Fruit fly (Drosophila melanogaster) whole organism, prepupa: ENCODE measurements around the gene Muc14A.
A peak's percentile ranks its signal among the peaks of the same experiment; 100 is the strongest.

ENCODE experiments used
- Blimp-1 ChIP-seq: fragments of 200-800 bp; sonication (Bioruptor generic); optimal IDR thresholded peaks from 3 replicates; lab custom pipeline; 2017; ENCODE audit warnings: missing biosample characterization, missing genetic modification characterization, mild to moderate bottlenecking, moderate library complexity, missing genetic modification reagents
- CG10631 ChIP-seq: fragments of 200-800 bp; sonication (Bioruptor generic); optimal IDR thresholded peaks from 2 replicates; lab custom pipeline; 2016; ENCODE audit warnings: missing biosample characterization, missing genetic modification characterization
- CG10669 ChIP-seq: fragments of 200-800 bp; sonication (Bioruptor generic); optimal IDR thresholded peaks from 3 replicates; lab custom pipeline; 2018; ENCODE audit warnings: missing biosample characterization, mild to moderate bottlenecking, missing genetic modification characterization, moderate library complexity
- CG11294 ChIP-seq: fragments of 200-800 bp; sonication (Bioruptor generic); IDR thresholded peaks from 2 replicates; pipeline ENCODE4 v1.3.6; 2022; ENCODE audit warnings: missing biosample characterization, missing genetic modification characterization
- CG11762 ChIP-seq: fragments of 200-800 bp; sonication (Bioruptor generic); optimal IDR thresholded peaks from 3 replicates; lab custom pipeline; 2016; ENCODE audit warnings: missing biosample characterization, missing genetic modification characterization; ENCODE audit not compliant: insufficient read depth
- CG11902 ChIP-seq: fragments of 200-800 bp; sonication (Bioruptor generic); optimal IDR thresholded peaks from 3 replicates; lab custom pipeline; 2016; ENCODE audit warnings: missing biosample characterization, missing genetic modification characterization
- CG1621 ChIP-seq: fragments of 200-800 bp; sonication (Bioruptor generic); optimal IDR thresholded peaks from 3 replicates; lab custom pipeline; 2018; ENCODE audit warnings: missing biosample characterization, mild to moderate bottlenecking, missing genetic modification characterization
- CG3032 ChIP-seq: fragments of 200-800 bp; optimal IDR thresholded peaks from 2 replicates; lab custom pipeline; 2019; ENCODE audit warnings: missing biosample characterization, mild to moderate bottlenecking, missing genetic modification characterization, moderate library complexity
- CG31627 ChIP-seq: fragments of 200-800 bp; sonication (Bioruptor generic); optimal IDR thresholded peaks from 3 replicates; lab custom pipeline; 2016; ENCODE audit warnings: missing biosample characterization, missing genetic modification characterization
- CG34406 ChIP-seq: fragments of 200-800 bp; sonication (Bioruptor generic); optimal IDR thresholded peaks from 3 replicates; lab custom pipeline; 2016; ENCODE audit warnings: missing biosample characterization, missing genetic modification characterization
- CG3919 ChIP-seq: fragments of 200-800 bp; sonication (Bioruptor generic); optimal IDR thresholded peaks from 3 replicates; lab custom pipeline; 2016; ENCODE audit warnings: missing biosample characterization, missing genetic modification characterization
- CG6163 ChIP-seq: fragments of 200-800 bp; sonication (Bioruptor generic); IDR thresholded peaks from 3 replicates; pipeline ENCODE4 v1.3.6; 2022; ENCODE audit warnings: missing biosample characterization, missing genetic modification characterization
- CG6276 ChIP-seq: fragments of 200-800 bp; sonication (Bioruptor generic); optimal IDR thresholded peaks from 2 replicates; lab custom pipeline; 2017; ENCODE audit warnings: missing biosample characterization, mild to moderate bottlenecking, missing genetic modification characterization
- CG6792 ChIP-seq: fragments of 200-800 bp; sonication (Bioruptor generic); optimal IDR thresholded peaks from 3 replicates; lab custom pipeline; 2016; ENCODE audit warnings: missing biosample characterization, missing genetic modification characterization
- CG6808 ChIP-seq: fragments of 200-800 bp; sonication (Bioruptor generic); optimal IDR thresholded peaks from 3 replicates; lab custom pipeline; 2017; ENCODE audit warnings: missing biosample characterization, missing genetic modification characterization, mild to moderate bottlenecking, moderate library complexity, missing genetic modification reagents
- CG6854 ChIP-seq: fragments of 200-800 bp; sonication (Bioruptor generic); optimal IDR thresholded peaks from 2 replicates; lab custom pipeline; 2017; ENCODE audit warnings: missing biosample characterization, mild to moderate bottlenecking, missing genetic modification characterization
- CG8119 ChIP-seq: fragments of 200-800 bp; sonication (Bioruptor generic); IDR thresholded peaks from 3 replicates; pipeline ENCODE4 v1.3.6; 2022; ENCODE audit warnings: missing biosample characterization, missing genetic modification characterization
- CG8319 ChIP-seq: fragments of 200-800 bp; sonication (Bioruptor generic); optimal IDR thresholded peaks from 3 replicates; lab custom pipeline; 2016; ENCODE audit warnings: missing biosample characterization, missing genetic modification characterization
- Eip93F ChIP-seq: fragments of 200-800 bp; sonication (Bioruptor generic); optimal IDR thresholded peaks from 2 replicates; lab custom pipeline; 2016; ENCODE audit warnings: missing biosample characterization, mild to moderate bottlenecking, missing genetic modification characterization
- Ets21C ChIP-seq: fragments of 200-800 bp; sonication (Bioruptor generic); optimal IDR thresholded peaks from 3 replicates; lab custom pipeline; 2016; ENCODE audit warnings: missing biosample characterization, missing genetic modification characterization
- Ets96B ChIP-seq: fragments of 200-800 bp; optimal IDR thresholded peaks from 2 replicates; lab custom pipeline; 2019; ENCODE audit warnings: missing biosample characterization, mild to moderate bottlenecking, missing genetic modification characterization, moderate library complexity
- Gug ChIP-seq: fragments of 200-800 bp; sonication (Bioruptor generic); IDR thresholded peaks from 2 replicates; pipeline ENCODE4 v1.3.6; 2022; ENCODE audit warnings: missing biosample characterization, missing genetic modification characterization
- Hr38 ChIP-seq: sonication (Bioruptor generic); optimal IDR thresholded peaks from 2 replicates; lab custom pipeline; 2016; ENCODE audit warnings: missing biosample characterization, missing genetic modification characterization
- Hr39 ChIP-seq: fragments of 200-800 bp; sonication (Bioruptor generic); optimal IDR thresholded peaks from 2 replicates; lab custom pipeline; 2016; ENCODE audit warnings: missing biosample characterization, missing genetic modification characterization
- Hr4 ChIP-seq: fragments of 200-800 bp; sonication (Bioruptor generic); optimal IDR thresholded peaks from 3 replicates; lab custom pipeline; 2016; ENCODE audit warnings: missing biosample characterization, missing genetic modification characterization
- Lpt ChIP-seq: fragments of 200-800 bp; sonication (Bioruptor generic); optimal IDR thresholded peaks from 3 replicates; lab custom pipeline; 2016; ENCODE audit warnings: missing biosample characterization, missing genetic modification characterization
- Met ChIP-seq: fragments of 200-800 bp; sonication (Bioruptor generic); optimal IDR thresholded peaks from 3 replicates; lab custom pipeline; 2016; ENCODE audit warnings: missing biosample characterization, missing genetic modification characterization
- Smox ChIP-seq: fragments of 200-800 bp; sonication (Bioruptor generic); optimal IDR thresholded peaks from 3 replicates; lab custom pipeline; 2016; ENCODE audit warnings: missing biosample characterization, missing genetic modification characterization
- Sox102F ChIP-seq: fragments of 200-800 bp; sonication (Bioruptor generic); optimal IDR thresholded peaks from 2 replicates; lab custom pipeline; 2016; ENCODE audit warnings: missing biosample characterization, mild to moderate bottlenecking, missing genetic modification characterization
- Sox14 ChIP-seq: fragments of 200-800 bp; sonication (Bioruptor generic); optimal IDR thresholded peaks from 3 replicates; lab custom pipeline; 2016; ENCODE audit warnings: missing biosample characterization, missing genetic modification characterization
- Sox15 ChIP-seq: fragments of 200-800 bp; sonication (Bioruptor generic); optimal IDR thresholded peaks from 3 replicates; lab custom pipeline; 2016; ENCODE audit warnings: missing biosample characterization, missing genetic modification characterization
- dac ChIP-seq: fragments of 200-800 bp; sonication (Bioruptor generic); optimal IDR thresholded peaks from 2 replicates; lab custom pipeline; 2017; ENCODE audit warnings: missing biosample characterization, mild to moderate bottlenecking, missing genetic modification characterization
- dsx ChIP-seq: fragments of 200-800 bp; optimal IDR thresholded peaks from 3 replicates; lab custom pipeline; 2019; ENCODE audit warnings: missing biosample characterization, mild to moderate bottlenecking, missing genetic modification characterization, moderate library complexity; ENCODE audit not compliant: poor library complexity, severe bottlenecking
- esn ChIP-seq: fragments of 200-800 bp; sonication (Bioruptor generic); optimal IDR thresholded peaks from 2 replicates; lab custom pipeline; 2016; ENCODE audit warnings: missing biosample characterization, mild to moderate bottlenecking, missing genetic modification characterization, moderate library complexity
- fd59A ChIP-seq: fragments of 200-800 bp; sonication (Bioruptor generic); optimal IDR thresholded peaks from 2 replicates; lab custom pipeline; 2017; ENCODE audit warnings: missing biosample characterization, mild to moderate bottlenecking, missing genetic modification characterization, missing genetic modification reagents
- fkh ChIP-seq: fragments of 200-800 bp; sonication (Bioruptor generic); optimal IDR thresholded peaks from 3 replicates; lab custom pipeline; 2017; ENCODE audit warnings: missing biosample characterization, mild to moderate bottlenecking, missing genetic modification characterization, moderate library complexity
- lz ChIP-seq: fragments of 200-800 bp; sonication (Bioruptor generic); optimal IDR thresholded peaks from 3 replicates; lab custom pipeline; 2016; ENCODE audit warnings: missing biosample characterization, missing genetic modification characterization
- net ChIP-seq: fragments of 200-800 bp; sonication (Bioruptor generic); optimal IDR thresholded peaks from 3 replicates; lab custom pipeline; 2016; ENCODE audit warnings: missing biosample characterization, missing genetic modification characterization
- pdm3 ChIP-seq: fragments of 200-800 bp; sonication (Bioruptor generic); optimal IDR thresholded peaks from 3 replicates; lab custom pipeline; 2016; ENCODE audit warnings: missing biosample characterization, missing genetic modification characterization
- spab ChIP-seq: fragments of 200-800 bp; sonication (Bioruptor generic); optimal IDR thresholded peaks from 2 replicates; lab custom pipeline; 2017; ENCODE audit warnings: missing biosample characterization, mild to moderate bottlenecking, missing genetic modification characterization, missing genetic modification reagents
- ss ChIP-seq, 2 experiments: fragments of 200-800 bp; sonication (Bioruptor generic); optimal IDR thresholded peaks; 2 replicates in 1 of 2; 3 replicates in 1 of 2; lab custom pipeline; 2017 to 2018; ENCODE audit warnings: mild to moderate bottlenecking in 2 of 2, missing biosample characterization in 2 of 2, missing genetic modification characterization in 2 of 2, moderate library complexity in 1 of 2
- topi ChIP-seq: fragments of 200-800 bp; sonication (Bioruptor generic); optimal IDR thresholded peaks from 3 replicates; lab custom pipeline; 2016; ENCODE audit warnings: missing biosample characterization, missing genetic modification characterization
- vri ChIP-seq: fragments of 200-800 bp; sonication (Bioruptor generic); optimal IDR thresholded peaks from 3 replicates; lab custom pipeline; 2016; ENCODE audit warnings: missing biosample characterization, mild to moderate bottlenecking, missing genetic modification characterization

The Muc14A gene

DNA sequence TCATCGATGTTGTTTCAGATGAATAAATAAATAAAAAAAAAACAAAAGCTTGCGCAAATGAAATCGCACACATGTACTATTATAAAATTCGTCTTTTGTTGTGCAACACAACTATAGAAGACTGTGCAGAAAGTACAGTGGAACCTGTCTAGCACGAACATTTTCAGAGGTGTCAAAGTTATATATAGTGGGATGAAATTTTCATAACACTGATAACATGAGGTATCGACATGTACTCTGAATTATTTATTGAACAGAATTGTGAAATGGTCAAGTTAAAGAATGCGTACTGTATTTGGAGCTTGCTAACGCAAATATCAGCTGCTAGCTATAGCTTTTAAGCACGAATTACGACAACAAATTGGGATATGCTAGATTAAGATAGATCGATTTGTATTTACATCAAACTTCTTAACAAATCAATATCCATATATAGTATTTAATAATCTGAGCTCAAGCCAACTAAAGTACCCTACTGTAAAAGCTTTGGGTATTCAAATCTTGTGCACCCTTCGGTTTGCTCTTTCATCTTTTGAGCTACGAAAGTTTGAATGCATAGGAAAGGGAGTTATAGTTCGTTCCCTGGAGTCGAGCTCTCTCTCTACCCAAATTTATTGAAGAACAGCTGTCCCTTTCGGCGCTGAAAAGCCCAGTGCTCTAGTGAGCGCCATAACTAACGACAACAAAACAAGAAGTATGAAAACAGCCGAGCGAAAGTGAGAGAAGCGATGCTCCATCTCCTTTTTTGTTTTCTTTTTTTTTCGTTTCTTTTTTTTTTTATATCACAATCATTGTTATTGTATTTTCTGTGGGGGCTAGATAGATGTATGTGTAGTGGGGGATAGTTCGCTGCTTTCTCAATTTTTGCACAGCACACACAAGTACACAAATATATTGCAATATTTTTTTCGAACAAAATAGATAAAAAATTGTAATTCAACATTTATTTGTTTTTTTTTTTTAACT, 81.5 kb downstream of the Muc14A start (continued):
- peak; percentile 16 for TF ChIP-seq Blimp-1 (GFP tag; lab: Kevin White, UChicago)
- TF ChIP-seq dsx (GFP tag; lab: Kevin White, UChicago): peak; percentile 10
- TF ChIP-seq lz (GFP tag; lab: Kevin White, UChicago): peak; percentile 75
- peak; percentile 67 for TF ChIP-seq topi (GFP tag; lab: Kevin White, UChicago)
- peak; percentile 88 for TF ChIP-seq CG11294 (GFP tag; lab: Robert Waterston, UW)
- TF ChIP-seq spab: no peak
- peak; percentile 73 for TF ChIP-seq Met (GFP tag; lab: Kevin White, UChicago)
- peak in 1 of 2 experiments; percentile 11 for TF ChIP-seq ss (GFP tag; optimal IDR thresholded peaks at IDR 0.05; lab: Kevin White, UChicago)
- peak; percentile 63 for TF ChIP-seq fkh (GFP tag; lab: Kevin White, UChicago)
- TF ChIP-seq vri: peak; percentile 66
- TF ChIP-seq Sox14: peak; percentile 76
- TF ChIP-seq dac (GFP tag; lab: Kevin White, UChicago): peak; percentile 52
- peak; percentile 80 for TF ChIP-seq CG3919 (GFP tag; lab: Kevin White, UChicago)
- peak; percentile 33 for TF ChIP-seq CG1621 (tag; lab: Kevin White, UChicago)
- peak; percentile 50 for TF ChIP-seq CG11762 (GFP tag; lab: Kevin White, UChicago)
- TF ChIP-seq Gug: peak; percentile 81
- TF ChIP-seq fd59A: peak; percentile 41
- TF ChIP-seq Ets96B (tag; lab: Kevin White, UChicago): peak; percentile 35
- TF ChIP-seq CG10669: peak; percentile 58
- TF ChIP-seq CG31627: peak; percentile 81
- peak; percentile 85 for TF ChIP-seq pdm3 (GFP tag; lab: Kevin White, UChicago)
- TF ChIP-seq CG6276 (GFP tag; lab: Kevin White, UChicago): peak; percentile 74
- TF ChIP-seq Hr39 (GFP tag; lab: Kevin White, UChicago): peak; percentile 83
- TF ChIP-seq Eip93F (GFP tag; lab: Kevin White, UChicago): no peak
- peak; percentile 70 for TF ChIP-seq esn
- TF ChIP-seq Hr38: peak; percentile 16
- TF ChIP-seq Hr4 (GFP tag; lab: Kevin White, UChicago): peak; percentile 90
- TF ChIP-seq CG6854 (GFP tag; lab: Kevin White, UChicago): peak; percentile 8

DNA sequence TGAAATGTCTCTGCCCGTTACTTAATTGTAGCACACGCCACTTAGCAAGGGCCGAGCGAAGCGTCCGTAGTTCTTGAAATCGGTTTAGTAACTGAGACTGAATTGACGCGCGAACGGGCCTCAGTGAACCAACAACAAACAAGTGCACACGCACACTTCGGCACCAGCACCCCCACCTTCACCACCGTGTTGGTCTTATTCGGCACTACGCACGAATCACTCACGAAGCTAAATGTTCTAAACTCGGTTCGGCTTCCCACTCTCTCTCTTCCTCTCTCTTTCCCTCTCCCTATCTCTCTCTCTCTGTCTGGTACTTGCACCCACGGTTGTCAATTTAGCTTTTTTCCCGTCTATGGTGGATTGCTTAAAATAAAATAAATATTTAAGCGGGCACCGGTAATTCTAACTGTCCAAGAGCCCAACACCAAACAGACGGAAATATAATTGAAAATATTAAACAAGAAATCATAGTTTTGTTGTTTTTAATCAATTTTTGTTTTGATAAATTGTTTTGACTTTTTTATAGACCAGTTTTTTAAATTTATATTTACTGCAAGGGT, 82.6 kb downstream of the Muc14A start, which contains the start of gene Tob:
Gene Tob (minus strand): TSS at position 65 of the 560 bp plus-strand sequence.
- TF ChIP-seq Smox (GFP tag; lab: Kevin White, UChicago) (peak; percentile 21), CG34406 (GFP tag; lab: Kevin White, UChicago) (peak; percentile 20), CG11762 (GFP tag; lab: Kevin White, UChicago) (no peak), CG10631 (GFP tag; lab: Kevin White, UChicago) (no peak), fkh (GFP tag; lab: Kevin White, UChicago) (peak; percentile 60), Sox102F (GFP tag; lab: Kevin White, UChicago) (peak; percentile 34), CG6854 (GFP tag; lab: Kevin White, UChicago) (peak; percentile 29), CG6808 (GFP tag; lab: Kevin White, UChicago) (peak; percentile 32), CG6792 (GFP tag; lab: Kevin White, UChicago) (no peak), topi (GFP tag; lab: Kevin White, UChicago) (peak; percentile 48), esn (peak; percentile 33), CG6163 (peak; percentile 69; the same call in 1 of the 3 replicates), lz (GFP tag; lab: Kevin White, UChicago) (peak; percentile 49), Sox14 (peak; percentile 15), net (GFP tag; lab: Kevin White, UChicago) (peak; percentile 32), dac (GFP tag; lab: Kevin White, UChicago) (no peak), Hr39 (GFP tag; lab: Kevin White, UChicago) (no peak), CG3919 (GFP tag; lab: Kevin White, UChicago) (no peak), fd59A (no peak), Gug (0 out of 2 replicates have a peak, but pooled peaks have one; percentile 30), CG31627 (peak; percentile 23), Lpt (GFP tag; lab: Kevin White, UChicago) (peak; percentile 25), Blimp-1 (GFP tag; lab: Kevin White, UChicago) (no peak), Ets21C (GFP tag; lab: Kevin White, UChicago) (no peak), dsx (GFP tag; lab: Kevin White, UChicago) (peak; percentile 50), Met (GFP tag; lab: Kevin White, UChicago) (peak; percentile 56), CG8119 (GFP tag; lab: Robert Waterston, UW) (peak; percentile 18; the same call in 1 of the 3 replicates), CG11902 (GFP tag; lab: Kevin White, UChicago) (no peak), Ets96B (tag; lab: Kevin White, UChicago) (peak; percentile 9), CG3032 (tag; lab: Kevin White, UChicago) (peak; percentile 10), Sox15 (no peak), CG8319 (GFP tag; lab: Kevin White, UChicago) (no peak)
